Fruit fly (Drosophila melanogaster) whole organism, embryonic: Measurements from ENCODE around the gene CG6163.
A peak's percentile ranks its signal among the peaks of the same experiment; 100 is the strongest.

Experiments used
- Awh ChIP-seq: fragments of 200-800 bp; sonication (Bioruptor generic); IDR thresholded peaks from 2 replicates; pipeline ENCODE4, ENCODE4 v1.3.6; 2022; ENCODE audit warnings: missing biosample characterization, missing genetic modification characterization
- Bgb ChIP-seq: fragments of 200-800 bp; sonication (Bioruptor generic); IDR thresholded peaks from 2 replicates; pipeline ENCODE4 v1.3.6; 2022; ENCODE audit warnings: missing biosample characterization, missing genetic modification characterization; ENCODE audit not compliant: partially characterized antibody
- C15 ChIP-seq: fragments of 200-800 bp; sonication (Bioruptor generic); IDR thresholded peaks from 3 replicates; pipeline ENCODE4 v1.3.6; 2022; ENCODE audit warnings: missing biosample characterization, missing genetic modification characterization
- CG13624 ChIP-seq: fragments of 200-800 bp; sonication (Bioruptor generic); optimal IDR thresholded peaks from 2 replicates; lab custom pipeline; 2016; ENCODE audit warnings: missing biosample characterization, missing genetic modification characterization
- CG2202 ChIP-seq: fragments of 200-800 bp; sonication (Bioruptor generic); optimal IDR thresholded peaks from 2 replicates; lab custom pipeline; 2018; ENCODE audit warnings: missing biosample characterization, mild to moderate bottlenecking, missing genetic modification characterization
- CG30431 ChIP-seq: fragments of 200-800 bp; sonication (Bioruptor generic); optimal IDR thresholded peaks from 2 replicates; lab custom pipeline; 2017; ENCODE audit warnings: missing biosample characterization, missing genetic modification characterization
- CG32772 ChIP-seq: fragments of 200-800 bp; sonication (Bioruptor generic); IDR thresholded peaks from 2 replicates; pipeline ENCODE4 v1.3.6; 2022; ENCODE audit warnings: missing biosample characterization, missing genetic modification characterization
- CG33213 ChIP-seq: fragments of 200-800 bp; sonication (Bioruptor generic); optimal IDR thresholded peaks from 3 replicates; lab custom pipeline; 2016; ENCODE audit warnings: missing biosample characterization, missing genetic modification characterization
- CG34422 ChIP-seq: fragments of 200-800 bp; sonication (Bioruptor generic); IDR thresholded peaks from 3 replicates; pipeline ENCODE4 v1.3.6; 2022; ENCODE audit warnings: missing biosample characterization, missing genetic modification characterization
- CG3726 ChIP-seq: fragments of 200-800 bp; sonication (Bioruptor generic); IDR thresholded peaks from 3 replicates; pipeline ENCODE4, ENCODE4 v1.3.6; 2022; ENCODE audit warnings: missing biosample characterization, missing genetic modification characterization
- CG43689 ChIP-seq: fragments of 200-800 bp; sonication (Bioruptor generic); IDR thresholded peaks from 2 replicates; pipeline ENCODE4 v1.3.6; 2022; ENCODE audit warnings: missing biosample characterization, missing genetic modification characterization
- CG4404 ChIP-seq: fragments of 200-800 bp; sonication (Bioruptor generic); IDR thresholded peaks from 2 replicates; pipeline ENCODE4 v1.3.6; 2022; ENCODE audit warnings: missing biosample characterization, missing genetic modification characterization
- CG4617 ChIP-seq: fragments of 200-800 bp; sonication (Bioruptor generic); optimal IDR thresholded peaks from 3 replicates; lab custom pipeline; 2016; ENCODE audit warnings: missing biosample characterization, missing genetic modification characterization, borderline replicate concordance
- CG5953 ChIP-seq: fragments of 200-800 bp; sonication (Bioruptor generic); IDR thresholded peaks from 2 replicates; pipeline ENCODE4 v1.3.6; 2022; ENCODE audit warnings: missing biosample characterization, missing genetic modification characterization
- CG6791 ChIP-seq: fragments of 200-800 bp; sonication (Bioruptor generic); IDR thresholded peaks from 3 replicates; pipeline ENCODE4 v1.3.6; 2022; ENCODE audit warnings: missing biosample characterization, missing genetic modification characterization; ENCODE audit not compliant: partially characterized antibody
- CG7786 ChIP-seq: fragments of 200-800 bp; sonication (Bioruptor generic); optimal IDR thresholded peaks from 2 replicates; lab custom pipeline; 2016; ENCODE audit warnings: missing biosample characterization, missing genetic modification characterization
- CG7839 ChIP-seq: fragments of 200-800 bp; sonication (Bioruptor generic); optimal IDR thresholded peaks from 3 replicates; lab custom pipeline; 2018; ENCODE audit warnings: missing biosample characterization, mild to moderate bottlenecking, missing genetic modification characterization, moderate library complexity
- CkIIα-i1 ChIP-seq: fragments of 200-800 bp; sonication (Bioruptor generic); IDR thresholded peaks from 2 replicates; pipeline ENCODE4 v1.3.6; 2022; ENCODE audit warnings: missing biosample characterization, missing genetic modification characterization
- Dad ChIP-seq: fragments of 200-800 bp; sonication (Bioruptor generic); optimal IDR thresholded peaks from 3 replicates; lab custom pipeline; 2016; ENCODE audit warnings: missing biosample characterization, missing genetic modification characterization
- Dll ChIP-seq: fragments of 200-800 bp; sonication (Bioruptor generic); IDR thresholded peaks from 4 replicates; pipeline ENCODE4 v1.3.6; 2022; ENCODE audit warnings: missing biosample characterization, missing genetic modification characterization; ENCODE audit not compliant: partially characterized antibody
- Drgx ChIP-seq: fragments of 200-800 bp; sonication (Bioruptor generic); IDR thresholded peaks from 2 replicates; pipeline ENCODE4 v1.3.6; 2022; ENCODE audit warnings: missing biosample characterization, missing genetic modification characterization
- Gug ChIP-seq: fragments of 200-800 bp; sonication (Bioruptor generic); IDR thresholded peaks from 4 replicates; pipeline ENCODE4 v1.3.6; 2022; ENCODE audit warnings: missing biosample characterization, missing genetic modification characterization
- H15 ChIP-seq: fragments of 200-800 bp; sonication (Bioruptor generic); IDR thresholded peaks from 3 replicates; pipeline ENCODE4 v1.3.6; 2022; ENCODE audit warnings: missing biosample characterization, missing genetic modification characterization
- Hand ChIP-seq: fragments of 200-800 bp; sonication (Bioruptor generic); optimal IDR thresholded peaks from 2 replicates; lab custom pipeline; 2017; ENCODE audit warnings: mild to moderate bottlenecking, missing biosample characterization, missing genetic modification reagents, missing genetic modification characterization
- Kr ChIP-seq: fragments of 200-800 bp; sonication (Bioruptor generic); optimal IDR thresholded peaks from 2 replicates; lab custom pipeline; 2017; ENCODE audit warnings: missing biosample characterization, mild to moderate bottlenecking, missing genetic modification characterization
- Lhr ChIP-seq: fragments of 200-800 bp; sonication (Bioruptor generic); optimal IDR thresholded peaks from 3 replicates; lab custom pipeline; 2017; ENCODE audit warnings: mild to moderate bottlenecking, missing biosample characterization, missing genetic modification reagents, missing genetic modification characterization
- NfI ChIP-seq: fragments of 200-800 bp; sonication (Bioruptor generic); optimal IDR thresholded peaks from 3 replicates; lab custom pipeline; 2018; ENCODE audit warnings: missing biosample characterization, mild to moderate bottlenecking, missing genetic modification characterization, moderate library complexity
- Ptx1 ChIP-seq: fragments of 200-800 bp; sonication (Bioruptor generic); IDR thresholded peaks from 2 replicates; pipeline ENCODE4 v1.3.6; 2022; ENCODE audit warnings: missing biosample characterization, missing genetic modification characterization
- Ssrp ChIP-seq: fragments of 200-800 bp; sonication (Bioruptor generic); optimal IDR thresholded peaks from 2 replicates; lab custom pipeline; 2018; ENCODE audit warnings: missing biosample characterization, mild to moderate bottlenecking, missing genetic modification characterization, moderate library complexity
- Xbp1 ChIP-seq: fragments of 200-800 bp; sonication (Bioruptor generic); optimal IDR thresholded peaks from 3 replicates; lab custom pipeline; 2016; ENCODE audit warnings: missing biosample characterization, mild to moderate bottlenecking, missing genetic modification characterization
- Xrp1 ChIP-seq: fragments of 200-800 bp; sonication (Bioruptor generic); IDR thresholded peaks from 2 replicates; pipeline ENCODE4 v1.3.6; 2022; ENCODE audit warnings: missing biosample characterization, missing genetic modification characterization
- ase ChIP-seq: fragments of 200-800 bp; sonication (Bioruptor generic); IDR thresholded peaks from 3 replicates; pipeline ENCODE4 v1.3.6; 2022; ENCODE audit warnings: missing biosample characterization, missing genetic modification characterization
- bbx ChIP-seq: fragments of 200-800 bp; sonication (Bioruptor generic); IDR thresholded peaks from 2 replicates; pipeline ENCODE4 v1.3.6; 2022; ENCODE audit warnings: missing biosample characterization, missing genetic modification characterization; ENCODE audit not compliant: partially characterized antibody
- cato ChIP-seq: fragments of 200-800 bp; sonication (Bioruptor generic); optimal IDR thresholded peaks from 2 replicates; lab custom pipeline; 2016; ENCODE audit warnings: missing biosample characterization, missing genetic modification characterization, borderline replicate concordance
- gce ChIP-seq: fragments of 200-800 bp; sonication (Bioruptor generic); IDR thresholded peaks from 3 replicates; pipeline ENCODE4 v1.3.6; 2022; ENCODE audit warnings: missing biosample characterization, missing genetic modification characterization
- grau ChIP-seq: fragments of 200-800 bp; optimal IDR thresholded peaks from 3 replicates; lab custom pipeline; 2019; ENCODE audit warnings: missing biosample characterization, mild to moderate bottlenecking, missing genetic modification characterization, moderate library complexity
- gsb-n ChIP-seq: fragments of 200-800 bp; sonication (Bioruptor generic); optimal IDR thresholded peaks from 3 replicates; lab custom pipeline; 2018; ENCODE audit warnings: missing biosample characterization, mild to moderate bottlenecking, missing genetic modification characterization
- hkb ChIP-seq, 2 experiments: fragments of 200-800 bp in 1 of 2; fragments of >200 bp in 1 of 2; sonication (Bioruptor generic) in 1 of 2; IDR thresholded peaks in 1 of 2; optimal IDR thresholded peaks in 1 of 2; 2 replicates each; pipeline versions ENCODE4 v1.3.6 to Lab custom; 2017 to 2022; ENCODE audit warnings: missing biosample characterization in 1 of 2, missing genetic modification characterization in 1 of 2
- kay ChIP-seq: fragments of 200-800 bp; sonication (Bioruptor generic); optimal IDR thresholded peaks from 2 replicates; lab custom pipeline; 2016; ENCODE audit warnings: missing biosample characterization, missing genetic modification characterization
- sd ChIP-seq: fragments of 200-800 bp; sonication (Bioruptor generic); optimal IDR thresholded peaks from 3 replicates; lab custom pipeline; 2018; ENCODE audit warnings: missing biosample characterization, mild to moderate bottlenecking, missing genetic modification characterization, moderate library complexity
- slbo ChIP-seq: fragments of 200-800 bp; sonication (Bioruptor generic); IDR thresholded peaks from 2 replicates; pipeline ENCODE4 v1.3.6; 2022; ENCODE audit warnings: missing biosample characterization, missing genetic modification characterization
- sna ChIP-seq: fragments of 200-800 bp; sonication (Bioruptor generic); IDR thresholded peaks from 2 replicates; pipeline ENCODE4 v1.3.6; 2022; ENCODE audit warnings: missing biosample characterization, missing genetic modification characterization; ENCODE audit not compliant: partially characterized antibody
- stwl ChIP-seq: fragments of 200-800 bp; sonication (Bioruptor generic); optimal IDR thresholded peaks from 3 replicates; lab custom pipeline; 2018; ENCODE audit warnings: missing biosample characterization, mild to moderate bottlenecking, missing genetic modification characterization, moderate library complexity
- tx ChIP-seq: fragments of 200-800 bp; sonication (Bioruptor generic); optimal IDR thresholded peaks from 2 replicates; lab custom pipeline; 2016; ENCODE audit warnings: missing biosample characterization, missing genetic modification characterization

Gene CG6163

DNA sequence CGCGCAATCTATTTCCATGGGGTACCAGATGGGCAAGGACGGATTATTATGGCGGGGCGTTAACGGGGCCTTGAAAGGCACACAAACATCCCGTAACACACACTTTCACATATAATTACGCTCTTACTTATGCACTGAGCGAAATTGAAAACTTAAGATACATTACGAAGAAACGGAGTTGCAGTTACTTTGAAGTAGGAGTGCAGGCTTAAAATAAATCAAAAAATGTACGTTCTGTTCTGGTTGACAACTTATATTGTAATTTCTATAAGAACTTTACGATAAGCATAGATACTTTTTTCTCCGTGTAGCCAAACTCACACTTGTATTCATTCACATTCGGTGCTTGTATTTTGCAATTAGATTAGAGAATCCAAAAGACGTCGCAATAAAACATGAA, 11.7 kb downstream of the CG6163 start (continued):
- TF ChIP-seq Lhr (GFP tag; lab: Kevin White, UChicago) (no peak), CkIIα-i1 (GFP tag; lab: Robert Waterston, UW) (peak; percentile 60; the same call in 1 of the 2 replicates), Kr (GFP tag; lab: Kevin White, UChicago) (no peak), tx (GFP tag; lab: Kevin White, UChicago) (peak; percentile 86), CG43689 (GFP tag; lab: Robert Waterston, UW) (peak; percentile 60), CG5953 (GFP tag; lab: Robert Waterston, UW) (peak; percentile 67; the same call in 1 of the 2 replicates), CG4617 (GFP tag; lab: Kevin White, UChicago) (peak; percentile 49), sna (GFP tag; lab: Robert Waterston, UW) (no peak), CG30431 (GFP tag; lab: Kevin White, UChicago) (peak; percentile 35), Xrp1 (GFP tag; lab: Robert Waterston, UW) (peak; percentile 76), Xbp1 (GFP tag; lab: Kevin White, UChicago) (peak; percentile 84), gsb-n (tag; lab: Kevin White, UChicago) (peak; percentile 26), CG33213 (GFP tag; lab: Kevin White, UChicago) (peak; percentile 65)

DNA sequence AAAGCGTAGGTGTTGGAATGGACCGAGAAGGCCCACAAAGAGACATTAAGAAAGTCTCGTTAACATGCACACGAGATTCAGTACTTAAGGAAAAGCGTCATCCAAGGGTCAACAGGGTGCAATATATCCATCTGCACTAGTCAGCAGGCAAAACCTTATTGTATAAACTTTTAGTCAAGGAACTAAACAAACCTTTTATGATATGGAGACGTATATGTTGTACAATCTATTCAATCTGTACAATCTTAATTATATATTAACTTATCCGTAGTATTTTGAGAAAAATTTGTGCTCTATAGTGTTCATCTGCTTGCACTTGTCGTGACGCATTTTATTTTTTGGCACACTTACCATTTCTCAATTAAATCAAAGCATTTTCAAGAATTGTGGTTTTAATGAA, 13.0 kb downstream of the CG6163 start:
- peak; percentile 48; the same call in 1 of the 2 replicates for TF ChIP-seq Drgx (GFP tag; lab: Robert Waterston, UW)
- TF ChIP-seq CG2202 = no peak
- no peak for TF ChIP-seq CG5953 (GFP tag; lab: Robert Waterston, UW)
- 0 out of 3 replicates have a peak, but pooled peaks have one; percentile 4 for TF ChIP-seq gce (GFP tag; lab: Robert Waterston, UW)
- no peak for TF ChIP-seq stwl
- TF ChIP-seq Awh (GFP tag; lab: Robert Waterston, UW) = 0 out of 2 replicates have a peak, but pooled peaks have one; percentile 1
- 0 out of 2 replicates have a peak, but pooled peaks have one; percentile 4 for TF ChIP-seq slbo (GFP tag; lab: Robert Waterston, UW)
- TF ChIP-seq Ptx1 (GFP tag; lab: Robert Waterston, UW) = 0 out of 2 replicates have a peak, but pooled peaks have one; percentile 21
- TF ChIP-seq Gug (GFP tag; lab: Robert Waterston, UW) = no peak
- TF ChIP-seq H15 (GFP tag; lab: Robert Waterston, UW) = peak; percentile 32; the same call in 1 of the 3 replicates
- TF ChIP-seq Hand (GFP tag; lab: Kevin White, UChicago) = no peak
- no peak for TF ChIP-seq Bgb (GFP tag; lab: Robert Waterston, UW)
- TF ChIP-seq CG34422 (GFP tag; lab: Robert Waterston, UW) = no peak
- no peak for TF ChIP-seq bbx
- no peak for TF ChIP-seq CG13624 (GFP tag; lab: Kevin White, UChicago)
- no peak for TF ChIP-seq CG6791 (GFP tag; lab: Robert Waterston, UW)
- TF ChIP-seq CG32772 = 0 out of 2 replicates have a peak, but pooled peaks have one; percentile 20

DNA sequence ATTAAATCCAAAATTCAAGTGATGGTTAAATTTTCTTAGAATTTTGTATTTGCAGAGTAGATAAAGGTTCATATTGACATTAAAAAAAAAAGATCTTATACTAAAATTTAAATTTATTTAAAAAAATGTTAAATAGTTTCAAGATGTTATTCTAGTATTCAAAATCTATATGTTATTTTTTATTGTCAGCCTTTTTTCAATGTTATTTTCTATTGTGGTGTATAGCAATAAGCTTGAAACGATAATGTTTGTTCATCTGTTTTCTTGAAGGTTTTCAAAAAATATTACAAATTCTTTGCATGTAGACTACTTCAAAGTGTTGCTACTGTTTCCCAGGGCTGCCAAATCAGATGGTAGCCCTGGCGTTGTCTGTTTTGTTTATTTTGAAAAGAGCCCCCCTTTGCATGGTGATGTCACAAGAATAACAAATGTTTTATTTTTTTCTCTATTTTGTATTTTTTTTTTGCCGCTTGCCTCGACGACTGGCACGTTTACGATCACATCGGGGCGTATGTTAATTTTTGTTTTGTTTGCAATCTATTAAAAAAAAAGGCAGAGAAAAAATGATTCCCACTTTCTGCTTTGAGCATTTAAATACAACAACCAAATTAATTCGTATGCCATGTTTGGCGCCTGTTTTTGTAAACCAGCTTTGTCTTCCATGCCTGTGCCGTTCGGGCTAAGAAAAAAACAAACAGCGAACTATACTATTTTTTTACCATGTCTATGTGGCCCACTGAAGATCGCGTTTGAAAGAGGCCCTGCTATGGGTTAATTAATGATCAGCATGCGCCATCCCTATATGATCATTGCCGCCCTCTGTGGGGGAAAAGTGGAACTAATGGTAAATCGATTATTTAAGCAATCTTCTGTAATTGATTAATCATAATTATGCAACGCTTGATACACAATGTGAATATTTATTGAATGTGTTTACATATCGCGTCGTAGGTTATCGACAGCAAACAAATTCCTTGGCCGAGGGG, 13.7 kb downstream of the CG6163 start:
- no peak for TF ChIP-seq CG4617 (GFP tag; lab: Kevin White, UChicago)
- TF ChIP-seq CG4404 (GFP tag; lab: Robert Waterston, UW) = no peak
- no peak for TF ChIP-seq CG3726 (GFP tag; lab: Robert Waterston, UW)
- peak; percentile 8 for TF ChIP-seq NfI
- TF ChIP-seq Dad (GFP tag; lab: Kevin White, UChicago) = peak; percentile 3
- no peak for TF ChIP-seq Lhr (GFP tag; lab: Kevin White, UChicago)
- no peak for TF ChIP-seq C15 (GFP tag; lab: Robert Waterston, UW)
- no peak for TF ChIP-seq cato (GFP tag; lab: Kevin White, UChicago)
- no peak for TF ChIP-seq Dll (GFP tag; lab: Robert Waterston, UW)
- peak; percentile 73 for TF ChIP-seq CG7839 (tag; lab: Kevin White, UChicago)
- peak; percentile 85 for TF ChIP-seq grau (tag; lab: Kevin White, UChicago)
- peak; percentile 47; the same call in 2 of the 3 replicates for TF ChIP-seq ase (GFP tag; lab: Robert Waterston, UW)
- peak; percentile 67 for TF ChIP-seq Ssrp
- no peak for TF ChIP-seq kay (GFP tag; lab: Kevin White, UChicago)
- TF ChIP-seq hkb (optimal IDR thresholded peaks at IDR 0.05; lab: Kevin White, UChicago) = no peak
- no peak; the same call in 1 of the 2 replicates for TF ChIP-seq hkb (GFP tag; IDR thresholded peaks at IDR 0.05; lab: Robert Waterston, UW)
- TF ChIP-seq sd (tag; lab: Kevin White, UChicago) = peak; percentile 58
- TF ChIP-seq CG7786 (GFP tag; lab: Kevin White, UChicago) = peak; percentile 52
